Worm (Caenorhabditis elegans) whole organism, early embryonic: Measurements from ENCODE around the gene col-140.
A peak's percentile ranks its signal among the peaks of the same experiment; 100 is the strongest.

Experiments
- B0310.2 ChIP-seq: sonication (generic microtip); optimal IDR thresholded peaks from 2 replicates; lab custom pipeline; 2016; ENCODE audit warnings: mild to moderate bottlenecking, missing genetic modification characterization, missing compliant biosample characterization
- F13C5.2 ChIP-seq: sonication (generic microtip); optimal IDR thresholded peaks from 2 replicates; lab custom pipeline; 2017; ENCODE audit warnings: mild to moderate bottlenecking, missing genetic modification characterization, inconsistent platforms, missing compliant biosample characterization
- aly-1 ChIP-seq: sonication (generic microtip); optimal IDR thresholded peaks from 2 replicates; lab custom pipeline; 2016; ENCODE audit warnings: missing genetic modification characterization, missing compliant biosample characterization
- ama-1 ChIP-seq: fragments of 150-350 bp; optimal IDR thresholded peaks from 2 replicates; lab custom pipeline; 2014
- ceh-13 ChIP-seq: fragments of 200-800 bp; sonication (Bioruptor generic); optimal IDR thresholded peaks from 2 replicates; lab custom pipeline; 2018; ENCODE audit warnings: mild to moderate bottlenecking, missing genetic modification characterization, missing compliant biosample characterization
- ceh-36 ChIP-seq: sonication (generic microtip); optimal IDR thresholded peaks from 2 replicates; lab custom pipeline; 2016; ENCODE audit warnings: missing genetic modification characterization, inconsistent platforms, missing compliant biosample characterization
- ets-7 ChIP-seq: sonication (generic microtip); optimal IDR thresholded peaks from 2 replicates; lab custom pipeline; 2016; ENCODE audit warnings: missing genotype, missing genetic modification characterization, missing compliant biosample characterization
- flt-1 ChIP-seq: fragments of 200-800 bp; sonication (Bioruptor generic); IDR thresholded peaks from 2 replicates; pipeline ENCODE4 v1.3.6; 2022; ENCODE audit warnings: missing genetic modification characterization, missing compliant biosample characterization
- hmbx-1 ChIP-seq: sonication (generic microtip); optimal IDR thresholded peaks from 2 replicates; lab custom pipeline; 2016; ENCODE audit warnings: mild to moderate bottlenecking, missing genetic modification characterization, missing compliant biosample characterization
- hmg-4 ChIP-seq: fragments of 200-800 bp; sonication (Bioruptor generic); optimal IDR thresholded peaks from 2 replicates; lab custom pipeline; 2018; ENCODE audit warnings: mild to moderate bottlenecking, missing genetic modification characterization, missing compliant biosample characterization
- hnd-1 ChIP-seq: sonication (generic microtip); optimal IDR thresholded peaks from 2 replicates; lab custom pipeline; 2016; ENCODE audit warnings: missing genetic modification characterization, missing compliant biosample characterization
- pes-1 ChIP-seq: fragments of 200-800 bp; sonication (Bioruptor generic); IDR thresholded peaks from 2 replicates; pipeline ENCODE4 v1.3.6; 2022; ENCODE audit warnings: missing genetic modification reagents, missing genetic modification characterization, missing compliant biosample characterization
- scrt-1 ChIP-seq: fragments of 200-800 bp; sonication (Bioruptor generic); IDR thresholded peaks from 2 replicates; pipeline ENCODE4 v1.3.6; 2022; ENCODE audit warnings: missing genetic modification characterization, missing compliant biosample characterization
- sea-1 ChIP-seq: fragments of 200-800 bp; sonication (Bioruptor generic); conservative IDR thresholded peaks from 2 replicates; pipeline ENCODE4 v1.3.6; 2022; ENCODE audit warnings: missing genetic modification characterization, missing compliant biosample characterization
- tbx-11 ChIP-seq: fragments of 200-800 bp; sonication (Bioruptor generic); IDR thresholded peaks from 2 replicates; pipeline ENCODE4 v1.3.6; 2022; ENCODE audit warnings: missing genetic modification characterization, missing compliant biosample characterization
- tbx-37 ChIP-seq: fragments of 200-800 bp; sonication (Bioruptor generic); conservative IDR thresholded peaks from 2 replicates; pipeline ENCODE4 v1.3.6; 2022; ENCODE audit warnings: missing genetic modification reagents, missing genetic modification characterization, missing compliant biosample characterization
- tra-4 ChIP-seq: sonication (generic microtip); optimal IDR thresholded peaks from 2 replicates; lab custom pipeline; 2017; ENCODE audit warnings: missing genetic modification characterization, missing compliant biosample characterization

col-140 gene

ce11 chrV:5790497-5791280 lies 45.9 kb downstream of the col-140 start, which contains the start of the genes nhr-142 and F44E7.9:
Gene nhr-142, minus strand, starts transcription at chrV:5790553.
Gene F44E7.9, plus strand, starts transcription at chrV:5791230.
- TF ChIP-seq flt-1 (GFP tag; lab: Robert Waterston, UW) (peak; percentile 66), F13C5.2 (peak; percentile 64), tbx-37 (GFP tag; lab: Robert Waterston, UW) (0 out of 2 replicates have a peak, but pooled peaks have one; percentile 15), ama-1 (lab: Kevin White, UChicago) (no peak), pes-1 (GFP tag; lab: Robert Waterston, UW) (no peak; the same call in 1 of the 2 replicates), hmg-4 (GFP tag; lab: Kevin White, UChicago) (peak; percentile 67), tra-4 (tag; lab: Kevin White, UChicago) (no peak), ceh-36 (tag; lab: Kevin White, UChicago) (no peak), aly-1 (no peak), tbx-11 (GFP tag; lab: Robert Waterston, UW) (no peak), ets-7 (no peak), B0310.2 (no peak), scrt-1 (GFP tag; lab: Robert Waterston, UW) (no peak), ceh-13 (GFP tag; lab: Kevin White, UChicago) (no peak), sea-1 (GFP tag; lab: Robert Waterston, UW) (no peak), hnd-1 (no peak), hmbx-1 (tag; lab: Kevin White, UChicago) (no peak)

- TF ChIP-seq tbx-37 (GFP tag; lab: Robert Waterston, UW) = no peak
Observed at ce11 chrV:5788650-5789049, 48.0 kb downstream of the col-140 start.
